Fruit fly (Drosophila melanogaster): ENCODE results near the gene pie.

pie gene

dm6 chr2L:10408122-10408576 lies 14.4 kb downstream of the pie start, which contains the start of the genes Ip259 and RpS27A (continued):
- TF ChIP-seq NFAT (GFP tag; IDR thresholded peaks at IDR 0.05) (no peak; the same call in 1 of the 2 replicates), Deaf1 (tag; optimal IDR thresholded peaks at IDR 0.05) (no peak), CG12236 (GFP tag; optimal IDR thresholded peaks at IDR 0.05) (peak; percentile 9), CG9817 (tag; optimal IDR thresholded peaks at IDR 0.05) (peak; percentile 70), bcd (GFP tag; optimal IDR thresholded peaks at IDR 0.05) (peak; percentile 89), CG2116 (GFP tag; optimal IDR thresholded peaks at IDR 0.05) (peak; percentile 98), Sry-δ (GFP tag; optimal IDR thresholded peaks at IDR 0.05) (peak; percentile 50), Hr78 (GFP tag; optimal IDR thresholded peaks at IDR 0.05) (no peak), Ptx1 (GFP tag; IDR thresholded peaks at IDR 0.05) (peak; percentile 71; the same call in 1 of the 2 replicates), Chrac-16 (GFP tag; optimal IDR thresholded peaks at IDR 0.05) (peak; percentile 52), crol (GFP tag; IDR thresholded peaks at IDR 0.05) (no peak), D (optimal IDR thresholded peaks at IDR 0.05) (no peak), D (GFP tag; optimal IDR thresholded peaks at IDR 0.05) (peak; percentile 62), usp (GFP tag; optimal IDR thresholded peaks at IDR 0.05) (no peak), Abd-B (GFP tag; optimal IDR thresholded peaks at IDR 0.05) (no peak), HLH3B (GFP tag; IDR thresholded peaks at IDR 0.05) (peak; percentile 73; the same call in 1 of the 2 replicates), fd64A (GFP tag; optimal IDR thresholded peaks at IDR 0.05) (peak; percentile 66), Taf1 (GFP tag; IDR thresholded peaks at IDR 0.05) (no peak), CG14667 (GFP tag; IDR thresholded peaks at IDR 0.05) (no peak; the same call in 1 of the 2 replicates), emc (GFP tag; optimal IDR thresholded peaks at IDR 0.05) (peak; percentile 74), HLH4C (GFP tag; IDR thresholded peaks at IDR 0.05; ENCODE audit: partially characterized antibody) (no peak), stc (GFP tag; IDR thresholded peaks at IDR 0.05) (peak; percentile 75), dysf (GFP tag; IDR thresholded peaks at IDR 0.05) (peak; percentile 77; the same call in 1 of the 3 replicates), mirr (GFP tag; optimal IDR thresholded peaks at IDR 0.05) (peak; percentile 79), CG10321 (GFP tag; IDR thresholded peaks at IDR 0.05) (peak; percentile 44; the same call in 1 of the 2 replicates), Drgx (GFP tag; IDR thresholded peaks at IDR 0.05) (0 out of 2 replicates have a peak, but pooled peaks have one; percentile 5), CG11696 (GFP tag; IDR thresholded peaks at IDR 0.05) (no peak), btn (GFP tag; optimal IDR thresholded peaks at IDR 0.05) (peak; percentile 32), CG7271 (tag; optimal IDR thresholded peaks at IDR 0.05) (peak; percentile 82), CG7839 (tag; optimal IDR thresholded peaks at IDR 0.05) (peak; percentile 77), vfl (GFP tag; optimal IDR thresholded peaks at IDR 0.05) (peak; percentile 34), CG17612 (GFP tag; IDR thresholded peaks at IDR 0.05) (no peak), MBD-R2 (GFP tag; IDR thresholded peaks at IDR 0.05) (peak; percentile 48; the same call in 1 of the 2 replicates), Nf-YB (GFP tag; optimal IDR thresholded peaks at IDR 0.05) (peak; percentile 58), gsb (GFP tag; IDR thresholded peaks at IDR 0.05) (peak; percentile 40), ttk (GFP tag; IDR thresholded peaks at IDR 0.05) (peak; percentile 75), Vsx1 (GFP tag; optimal IDR thresholded peaks at IDR 0.05) (peak; percentile 61), lola (GFP tag; optimal IDR thresholded peaks at IDR 0.05) (peak in 1 of 3 experiments; percentile 36), CG11695 (GFP tag; IDR thresholded peaks at IDR 0.05) (peak; percentile 57; the same call in 2 of the 3 replicates), CG17359 (tag; optimal IDR thresholded peaks at IDR 0.05) (peak; percentile 75), CG9437 (GFP tag; optimal IDR thresholded peaks at IDR 0.05) (peak; percentile 74), knrl (GFP tag; IDR thresholded peaks at IDR 0.05; ENCODE audit: partially characterized antibody) (no peak; the same call in 2 of the 3 replicates), CG18476 (GFP tag; optimal IDR thresholded peaks at IDR 0.05) (peak; percentile 42), esg (GFP tag; conservative IDR thresholded peaks at IDR 0.05) (peak; percentile 31; the same call in 1 of the 2 replicates), Dip3 (GFP tag; optimal IDR thresholded peaks at IDR 0.05) (peak; percentile 68), pb (GFP tag; optimal IDR thresholded peaks at IDR 0.05) (peak; percentile 71), NK7.1 (GFP tag; optimal IDR thresholded peaks at IDR 0.05) (peak; percentile 44), ro (GFP tag; IDR thresholded peaks at IDR 0.05) (no peak), pfk (GFP tag; optimal IDR thresholded peaks at IDR 0.05) (peak; percentile 96), tll (GFP tag; optimal IDR thresholded peaks at IDR 0.05) (no peak)
